Fruit fly (Drosophila melanogaster) whole organism, embryonic: Measurements from ENCODE around the gene EAChm.

Source experiments
- CG10431 ChIP-seq: fragments of 200-800 bp; sonication (Bioruptor generic); optimal IDR thresholded peaks from 3 replicates; lab custom pipeline; 2018; ENCODE audit warnings: missing biosample characterization, mild to moderate bottlenecking, missing genetic modification characterization
- CG11696 ChIP-seq: fragments of 200-800 bp; sonication (Bioruptor generic); IDR thresholded peaks from 2 replicates; pipeline ENCODE4 v1.3.6; 2022; ENCODE audit warnings: missing biosample characterization, missing genetic modification characterization
- CG12744 ChIP-seq: fragments of 200-800 bp; sonication (Bioruptor generic); optimal IDR thresholded peaks from 2 replicates; lab custom pipeline; 2016; ENCODE audit warnings: missing biosample characterization, missing genetic modification characterization
- CG15011 ChIP-seq: fragments of 200-800 bp; sonication (Bioruptor generic); optimal IDR thresholded peaks from 3 replicates; lab custom pipeline; 2018; ENCODE audit warnings: missing biosample characterization, mild to moderate bottlenecking, missing genetic modification characterization
- CG15269 ChIP-seq: fragments of 200-800 bp; sonication (Bioruptor generic); optimal IDR thresholded peaks from 2 replicates; lab custom pipeline; 2018; ENCODE audit warnings: missing biosample characterization, mild to moderate bottlenecking, missing genetic modification characterization, moderate library complexity
- CG1529 ChIP-seq: fragments of 200-800 bp; sonication (Bioruptor generic); optimal IDR thresholded peaks from 3 replicates; lab custom pipeline; 2018; ENCODE audit warnings: missing biosample characterization, missing genetic modification characterization
- CG15514 ChIP-seq: fragments of 200-800 bp; sonication (Bioruptor generic); optimal IDR thresholded peaks from 3 replicates; lab custom pipeline; 2017; ENCODE audit warnings: missing biosample characterization, missing genetic modification characterization, mild to moderate bottlenecking, moderate library complexity, missing genetic modification reagents
- CG32772 ChIP-seq: fragments of 200-800 bp; sonication (Bioruptor generic); IDR thresholded peaks from 2 replicates; pipeline ENCODE4 v1.3.6; 2022; ENCODE audit warnings: missing biosample characterization, missing genetic modification characterization
- CG3281 ChIP-seq: fragments of 200-800 bp; sonication (Bioruptor generic); optimal IDR thresholded peaks from 3 replicates; lab custom pipeline; 2017; ENCODE audit warnings: missing biosample characterization, mild to moderate bottlenecking, missing genetic modification characterization
- CG6175 ChIP-seq: fragments of 200-800 bp; sonication (Bioruptor generic); IDR thresholded peaks from 3 replicates; pipeline ENCODE4 v1.3.6; 2022; ENCODE audit warnings: missing biosample characterization, missing genetic modification characterization
- CG6254 ChIP-seq: fragments of 200-800 bp; sonication (Bioruptor generic); optimal IDR thresholded peaks from 3 replicates; lab custom pipeline; 2017; ENCODE audit warnings: mild to moderate bottlenecking, missing biosample characterization, missing genetic modification reagents, missing genetic modification characterization
- CG6854 ChIP-seq: fragments of 200-800 bp; sonication (Bioruptor generic); optimal IDR thresholded peaks from 3 replicates; lab custom pipeline; 2017; ENCODE audit warnings: missing biosample characterization, mild to moderate bottlenecking, missing genetic modification characterization
- CG7786 ChIP-seq: fragments of 200-800 bp; sonication (Bioruptor generic); optimal IDR thresholded peaks from 2 replicates; lab custom pipeline; 2016; ENCODE audit warnings: missing biosample characterization, missing genetic modification characterization
- CG9609 ChIP-seq: fragments of 200-800 bp; sonication (Bioruptor generic); optimal IDR thresholded peaks from 3 replicates; lab custom pipeline; 2016; ENCODE audit warnings: missing biosample characterization, missing genetic modification characterization
- CHES-1-like ChIP-seq: fragments of 200-800 bp; sonication (Bioruptor generic); optimal IDR thresholded peaks from 2 replicates; lab custom pipeline; 2016; ENCODE audit warnings: missing biosample characterization, missing genetic modification characterization
- Chrac-16 ChIP-seq: fragments of 200-800 bp; sonication (Bioruptor generic); optimal IDR thresholded peaks from 3 replicates; lab custom pipeline; 2016; ENCODE audit warnings: missing biosample characterization, missing genetic modification characterization
- Dbx ChIP-seq: fragments of 200-800 bp; sonication (Bioruptor generic); IDR thresholded peaks from 3 replicates; pipeline ENCODE4 v1.3.6; 2022; ENCODE audit warnings: missing biosample characterization, missing genetic modification characterization
- Deaf1 ChIP-seq: fragments of 200-800 bp; optimal IDR thresholded peaks from 3 replicates; lab custom pipeline; 2019; ENCODE audit warnings: missing biosample characterization, mild to moderate bottlenecking, missing genetic modification characterization, moderate library complexity
- ERR ChIP-seq: fragments of 200-800 bp; sonication (Bioruptor generic); optimal IDR thresholded peaks from 2 replicates; lab custom pipeline; 2016; ENCODE audit warnings: missing biosample characterization, missing genetic modification characterization
- H15 ChIP-seq: fragments of 200-800 bp; sonication (Bioruptor generic); IDR thresholded peaks from 3 replicates; pipeline ENCODE4 v1.3.6; 2022; ENCODE audit warnings: missing biosample characterization, missing genetic modification characterization
- H2.0 ChIP-seq: fragments of 200-800 bp; sonication (Bioruptor generic); IDR thresholded peaks from 2 replicates; pipeline ENCODE4 v1.3.6; 2022; ENCODE audit warnings: missing biosample characterization, missing genetic modification characterization
- HHEX ChIP-seq: fragments of 200-800 bp; sonication (Bioruptor generic); optimal IDR thresholded peaks from 3 replicates; lab custom pipeline; 2017; ENCODE audit warnings: missing biosample characterization, mild to moderate bottlenecking, missing genetic modification characterization, missing genetic modification reagents
- Hr3 ChIP-seq: fragments of 200-800 bp; sonication (Bioruptor generic); optimal IDR thresholded peaks from 3 replicates; lab custom pipeline; 2016; ENCODE audit warnings: missing biosample characterization, missing genetic modification characterization
- Med ChIP-seq: fragments of 200-800 bp; sonication (Bioruptor generic); peaks from one replicate; lab custom pipeline; 2016; ENCODE audit warnings: missing biosample characterization, missing genetic modification characterization, mild to moderate bottlenecking, inconsistent platforms, moderate library complexity
- NK7.1 ChIP-seq: fragments of 200-800 bp; sonication (Bioruptor generic); optimal IDR thresholded peaks from 3 replicates; lab custom pipeline; 2016; ENCODE audit warnings: missing biosample characterization, missing genetic modification characterization
- Opbp ChIP-seq: fragments of 200-800 bp; sonication (Bioruptor generic); IDR thresholded peaks from 3 replicates; pipeline ENCODE4 v1.3.6; 2022; ENCODE audit warnings: missing biosample characterization, missing genetic modification characterization; ENCODE audit not compliant: partially characterized antibody
- PHDP ChIP-seq: fragments of 200-800 bp; sonication (Bioruptor generic); optimal IDR thresholded peaks from 3 replicates; lab custom pipeline; 2018; ENCODE audit warnings: missing biosample characterization, mild to moderate bottlenecking, missing genetic modification characterization, moderate library complexity
- Side ChIP-seq: fragments of 200-800 bp; sonication (Bioruptor generic); optimal IDR thresholded peaks from 2 replicates; lab custom pipeline; 2016; ENCODE audit warnings: missing biosample characterization, missing genetic modification characterization
- Sry-β ChIP-seq: fragments of 200-800 bp; sonication (Bioruptor generic); optimal IDR thresholded peaks from 2 replicates; lab custom pipeline; 2018; ENCODE audit warnings: missing biosample characterization, mild to moderate bottlenecking, missing genetic modification characterization, moderate library complexity
- amos ChIP-seq: fragments of 200-800 bp; sonication (Bioruptor generic); IDR thresholded peaks from 2 replicates; pipeline ENCODE4 v1.3.6; 2022; ENCODE audit warnings: missing biosample characterization, missing genetic modification characterization; ENCODE audit not compliant: partially characterized antibody
- ase ChIP-seq: fragments of 200-800 bp; sonication (Bioruptor generic); IDR thresholded peaks from 3 replicates; pipeline ENCODE4 v1.3.6; 2022; ENCODE audit warnings: missing biosample characterization, missing genetic modification characterization
- bab2 ChIP-seq: fragments of 200-800 bp; sonication (Bioruptor generic); optimal IDR thresholded peaks from 2 replicates; lab custom pipeline; 2016; ENCODE audit warnings: missing biosample characterization, missing genetic modification characterization
- bbx ChIP-seq: fragments of 200-800 bp; sonication (Bioruptor generic); IDR thresholded peaks from 2 replicates; pipeline ENCODE4 v1.3.6; 2022; ENCODE audit warnings: missing biosample characterization, missing genetic modification characterization; ENCODE audit not compliant: partially characterized antibody
- cas ChIP-seq: fragments of 200-800 bp; sonication (Bioruptor generic); IDR thresholded peaks from 2 replicates; pipeline ENCODE4 v1.3.6; 2022; ENCODE audit warnings: missing biosample characterization, missing genetic modification characterization
- cg ChIP-seq: fragments of 200-800 bp; sonication (Bioruptor generic); optimal IDR thresholded peaks from 3 replicates; lab custom pipeline; 2019; ENCODE audit warnings: missing biosample characterization, mild to moderate bottlenecking, missing genetic modification characterization, moderate library complexity
- chinmo ChIP-seq: fragments of 200-800 bp; sonication (Bioruptor generic); IDR thresholded peaks from 4 replicates; pipeline ENCODE4 v1.3.6; 2022; ENCODE audit warnings: missing biosample characterization, missing genetic modification characterization; ENCODE audit not compliant: partially characterized antibody
- cwo ChIP-seq: fragments of 200-800 bp; sonication (Bioruptor generic); optimal IDR thresholded peaks from 3 replicates; lab custom pipeline; 2017; ENCODE audit warnings: missing biosample characterization, missing genetic modification characterization, mild to moderate bottlenecking, moderate library complexity, missing genetic modification reagents
- dmrt99B ChIP-seq: fragments of 200-800 bp; sonication (Bioruptor generic); optimal IDR thresholded peaks from 2 replicates; lab custom pipeline; 2018; ENCODE audit warnings: missing biosample characterization, mild to moderate bottlenecking, missing genetic modification characterization, moderate library complexity
- gsb-n ChIP-seq: fragments of 200-800 bp; sonication (Bioruptor generic); optimal IDR thresholded peaks from 3 replicates; lab custom pipeline; 2018; ENCODE audit warnings: missing biosample characterization, mild to moderate bottlenecking, missing genetic modification characterization
- inv ChIP-seq: fragments of 200-800 bp; sonication (Bioruptor generic); IDR thresholded peaks from 2 replicates; pipeline ENCODE4 v1.3.6; 2022; ENCODE audit warnings: missing biosample characterization, missing genetic modification characterization; ENCODE audit not compliant: partially characterized antibody
- nerfin-2 ChIP-seq: fragments of 200-800 bp; sonication (Bioruptor generic); IDR thresholded peaks from 2 replicates; pipeline ENCODE4 v1.3.6; 2022; ENCODE audit warnings: missing biosample characterization, missing genetic modification characterization; ENCODE audit not compliant: partially characterized antibody
- otp ChIP-seq: fragments of 200-800 bp; sonication (Bioruptor generic); IDR thresholded peaks from 3 replicates; pipeline ENCODE4, ENCODE4 v1.3.6; 2022; ENCODE audit warnings: missing biosample characterization, missing genetic modification characterization
- scrt ChIP-seq: fragments of 200-800 bp; sonication (Bioruptor generic); optimal IDR thresholded peaks from 2 replicates; lab custom pipeline; 2018; ENCODE audit warnings: missing biosample characterization, mild to moderate bottlenecking, missing genetic modification characterization, moderate library complexity
- sim ChIP-seq: fragments of 200-800 bp; sonication (Bioruptor generic); IDR thresholded peaks from 2 replicates; pipeline ENCODE4 v1.3.6; 2022; ENCODE audit warnings: missing biosample characterization, missing genetic modification characterization
- slbo ChIP-seq: fragments of 200-800 bp; sonication (Bioruptor generic); IDR thresholded peaks from 2 replicates; pipeline ENCODE4 v1.3.6; 2022; ENCODE audit warnings: missing biosample characterization, missing genetic modification characterization
- slou ChIP-seq: fragments of 200-800 bp; sonication (Bioruptor generic); optimal IDR thresholded peaks from 3 replicates; lab custom pipeline; 2016; ENCODE audit warnings: missing biosample characterization, missing genetic modification characterization
- stwl ChIP-seq: fragments of 200-800 bp; sonication (Bioruptor generic); optimal IDR thresholded peaks from 3 replicates; lab custom pipeline; 2018; ENCODE audit warnings: missing biosample characterization, mild to moderate bottlenecking, missing genetic modification characterization, moderate library complexity
- tap ChIP-seq: fragments of 200-800 bp; optimal IDR thresholded peaks from 3 replicates; lab custom pipeline; 2019; ENCODE audit warnings: missing biosample characterization, mild to moderate bottlenecking, missing genetic modification characterization, moderate library complexity

EAChm gene

dm6 chr3L:15103988-15104848 lies 49.6 kb downstream of the EAChm start (continued):
- TF ChIP-seq PHDP = no peak
- TF ChIP-seq cwo (GFP tag; lab: Kevin White, UChicago) = peak; percentile 87
- peak; percentile 60 for TF ChIP-seq Deaf1 (tag; lab: Kevin White, UChicago)
- TF ChIP-seq dmrt99B (tag; lab: Kevin White, UChicago) = no peak
- no peak for TF ChIP-seq H2.0
- no peak for TF ChIP-seq HHEX
- no peak for TF ChIP-seq ase
- TF ChIP-seq CG10431 (GFP tag; lab: Kevin White, UChicago) = peak; percentile 14
- TF ChIP-seq chinmo = peak; percentile 89; the same call in 1 of the 4 replicates
- no peak for TF ChIP-seq CG6254 (GFP tag; lab: Kevin White, UChicago)
- no peak for TF ChIP-seq NK7.1 (GFP tag; lab: Kevin White, UChicago)
- TF ChIP-seq CG9609 (GFP tag; lab: Kevin White, UChicago) = no peak
- peak; percentile 36; the same call in 1 of the 2 replicates for TF ChIP-seq CG32772 (GFP tag; lab: Robert Waterston, UW)
- peak; percentile 30 for TF ChIP-seq scrt
- TF ChIP-seq Opbp = peak; percentile 34; the same call in 1 of the 3 replicates
- TF ChIP-seq CG7786 = no peak
- no peak for TF ChIP-seq CG15269 (tag; lab: Kevin White, UChicago)
- peak; percentile 93 for TF ChIP-seq Med (GFP tag; lab: Kevin White, UChicago)
- TF ChIP-seq bab2 = no peak
- no peak for TF ChIP-seq Side (GFP tag; lab: Kevin White, UChicago)
- no peak for TF ChIP-seq CG15011 (GFP tag; lab: Kevin White, UChicago)
- TF ChIP-seq H15 = no peak
- peak; percentile 13; the same call in 1 of the 2 replicates for TF ChIP-seq bbx (GFP tag; lab: Robert Waterston, UW)
- TF ChIP-seq otp (GFP tag; lab: Robert Waterston, UW) = no peak
- peak; percentile 92 for TF ChIP-seq cg
- peak; percentile 10; the same call in 1 of the 2 replicates for TF ChIP-seq amos (GFP tag; lab: Robert Waterston, UW)
- no peak for TF ChIP-seq CHES-1-like (GFP tag; lab: Kevin White, UChicago)

dm6 chr3L:15104849-15105555 lies 50.4 kb downstream of the EAChm start:
- peak; percentile 51 for TF ChIP-seq HHEX
- no peak; the same call in none of the 3 replicates for TF ChIP-seq CG6175
- peak; percentile 7 for TF ChIP-seq slou
- no peak for TF ChIP-seq amos (GFP tag; lab: Robert Waterston, UW)
- TF ChIP-seq cas = no peak
- peak; percentile 43 for TF ChIP-seq CG3281
- TF ChIP-seq ERR (GFP tag; lab: Kevin White, UChicago) = no peak
- peak; percentile 28 for TF ChIP-seq tap (tag; lab: Kevin White, UChicago)
- TF ChIP-seq CG11696 (GFP tag; lab: Robert Waterston, UW) = no peak
- TF ChIP-seq slbo (GFP tag; lab: Robert Waterston, UW) = peak; percentile 60
- TF ChIP-seq inv (GFP tag; lab: Robert Waterston, UW) = no peak
- no peak for TF ChIP-seq sim (GFP tag; lab: Robert Waterston, UW)
- 0 out of 3 replicates have a peak, but pooled peaks have one; percentile 14 for TF ChIP-seq Dbx (GFP tag; lab: Robert Waterston, UW)
- TF ChIP-seq CG1529 (GFP tag; lab: Kevin White, UChicago) = peak; percentile 47
- TF ChIP-seq gsb-n (tag; lab: Kevin White, UChicago) = no peak
- TF ChIP-seq CG15514 (GFP tag; lab: Kevin White, UChicago) = no peak
- no peak for TF ChIP-seq CG12744 (GFP tag; lab: Kevin White, UChicago)
- no peak for TF ChIP-seq stwl (tag; lab: Kevin White, UChicago)
- TF ChIP-seq Hr3 = peak; percentile 31
- TF ChIP-seq Sry-β (GFP tag; lab: Kevin White, UChicago) = no peak
- no peak for TF ChIP-seq nerfin-2 (GFP tag; lab: Robert Waterston, UW)
- peak; percentile 36 for TF ChIP-seq Chrac-16 (GFP tag; lab: Kevin White, UChicago)
- TF ChIP-seq CG6854 (GFP tag; lab: Kevin White, UChicago) = peak; percentile 76
